Worm (Caenorhabditis elegans) whole organism, mixed stage, embryonic: ENCODE results near the gene R05H11.2.

ENCODE experiments used
- elt-3 ChIP-seq: fragments of 150-350 bp; optimal IDR thresholded peaks from 2 replicates; lab custom pipeline; 2014; ENCODE audit warnings: missing biosample characterization, missing genetic modification characterization
- lin-13 ChIP-seq: fragments of 150-350 bp; optimal IDR thresholded peaks from 2 replicates; lab custom pipeline; 2014; ENCODE audit warnings: missing biosample characterization, missing genetic modification characterization
- nhr-28 ChIP-seq: fragments of 150-350 bp; optimal IDR thresholded peaks from 2 replicates; lab custom pipeline; 2014; ENCODE audit warnings: missing biosample characterization, missing genetic modification characterization
- snpc-4 ChIP-seq: fragments of 150-350 bp; optimal IDR thresholded peaks from 2 replicates; lab custom pipeline; 2014; ENCODE audit warnings: missing biosample characterization, missing genetic modification characterization
- unc-39 ChIP-seq: fragments of 150-350 bp; optimal IDR thresholded peaks from 2 replicates; lab custom pipeline; 2014; ENCODE audit warnings: missing biosample characterization, missing genetic modification characterization
- unc-62 ChIP-seq: fragments of 150-350 bp; optimal IDR thresholded peaks from 2 replicates; lab custom pipeline; 2014; ENCODE audit warnings: missing biosample characterization, missing genetic modification reagents, missing genetic modification characterization
- zip-8 ChIP-seq: fragments of 150-350 bp; optimal IDR thresholded peaks from 2 replicates; lab custom pipeline; 2014; ENCODE audit warnings: missing biosample characterization, missing genetic modification characterization
- ztf-11 ChIP-seq: fragments of 150-350 bp; optimal IDR thresholded peaks from 2 replicates; lab custom pipeline; 2014; ENCODE audit warnings: missing biosample characterization, missing genetic modification characterization

DNA sequence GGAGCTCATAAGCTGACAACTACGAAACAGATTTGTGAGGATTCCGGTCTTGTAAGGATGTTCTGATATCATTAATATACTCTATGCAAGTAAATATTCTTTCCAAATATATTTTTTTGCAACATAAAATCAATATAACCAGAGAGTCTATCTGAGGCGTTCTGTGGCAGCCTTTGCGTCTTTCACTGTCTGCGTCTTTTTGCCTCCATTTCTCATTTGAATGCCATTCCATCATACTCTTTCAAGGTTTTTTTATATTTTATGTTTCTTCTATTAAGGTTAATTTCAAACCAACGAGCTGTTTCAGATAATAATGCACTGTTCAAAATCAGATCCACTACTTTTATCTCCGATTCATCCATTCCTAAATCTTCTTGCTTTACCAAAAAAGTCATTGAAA is 2.8 kb upstream of the R05H11.2 start, which contains the start of gene R05H11.1:
- TF ChIP-seq snpc-4 (tag; lab: Kevin White, UChicago) = no peak
- TF ChIP-seq zip-8 (tag; lab: Kevin White, UChicago) = no peak
- TF ChIP-seq ztf-11 (tag; lab: Kevin White, UChicago) = no peak
- no peak for TF ChIP-seq lin-13 (tag; lab: Kevin White, UChicago)
- no peak for TF ChIP-seq elt-3 (tag; lab: Kevin White, UChicago)
- no peak for TF ChIP-seq unc-62 (GFP tag; lab: Kevin White, UChicago)
- TF ChIP-seq nhr-28 = no peak
- no peak for TF ChIP-seq unc-39 (tag; lab: Kevin White, UChicago)
